Fruit fly (Drosophila melanogaster) whole organism, embryonic: ENCODE results near the gene CG14286.

Source experiments
- Antp ChIP-seq: fragments of 200-800 bp; sonication (Bioruptor generic); optimal IDR thresholded peaks from 3 replicates; lab custom pipeline; 2016; ENCODE audit warnings: missing biosample characterization, missing genetic modification characterization
- Asciz ChIP-seq: fragments of 200-800 bp; sonication (Bioruptor generic); optimal IDR thresholded peaks from 2 replicates; lab custom pipeline; 2017; ENCODE audit warnings: missing biosample characterization, mild to moderate bottlenecking, missing genetic modification characterization, missing genetic modification reagents
- Atf6 ChIP-seq: fragments of 200-800 bp; sonication (Bioruptor generic); IDR thresholded peaks from 2 replicates; pipeline ENCODE4 v1.3.6; 2022; ENCODE audit warnings: missing biosample characterization, missing genetic modification characterization
- C15 ChIP-seq: fragments of 200-800 bp; sonication (Bioruptor generic); IDR thresholded peaks from 3 replicates; pipeline ENCODE4 v1.3.6; 2022; ENCODE audit warnings: missing biosample characterization, missing genetic modification characterization
- CG11723 ChIP-seq: fragments of 200-800 bp; sonication (Bioruptor generic); optimal IDR thresholded peaks from 2 replicates; lab custom pipeline; 2017; ENCODE audit warnings: missing biosample characterization, mild to moderate bottlenecking, missing genetic modification characterization
- CG12219 ChIP-seq: fragments of 200-800 bp; sonication (Bioruptor generic); optimal IDR thresholded peaks from 3 replicates; lab custom pipeline; 2018; ENCODE audit warnings: missing biosample characterization, mild to moderate bottlenecking, missing genetic modification characterization
- CG12236 ChIP-seq: fragments of 200-800 bp; sonication (Bioruptor generic); optimal IDR thresholded peaks from 2 replicates; lab custom pipeline; 2016; ENCODE audit warnings: missing biosample characterization, missing genetic modification characterization
- CG13123 ChIP-seq: fragments of 200-800 bp; sonication (Bioruptor generic); optimal IDR thresholded peaks from 2 replicates; lab custom pipeline; 2016; ENCODE audit warnings: missing biosample characterization, missing genetic modification characterization
- CG14441 ChIP-seq: fragments of 200-800 bp; sonication (Bioruptor generic); IDR thresholded peaks from 2 replicates; pipeline ENCODE4 v1.3.6; 2022; ENCODE audit warnings: missing biosample characterization, missing genetic modification characterization
- CG15696 ChIP-seq: fragments of 200-800 bp; sonication (Bioruptor generic); optimal IDR thresholded peaks from 2 replicates; lab custom pipeline; 2019; ENCODE audit warnings: missing biosample characterization, mild to moderate bottlenecking, missing genetic modification characterization, moderate library complexity
- CG1603 ChIP-seq: fragments of 200-800 bp; sonication (Bioruptor generic); optimal IDR thresholded peaks from 2 replicates; lab custom pipeline; 2019; ENCODE audit warnings: missing biosample characterization, mild to moderate bottlenecking, missing genetic modification characterization, moderate library complexity
- CG17912 ChIP-seq: fragments of 200-800 bp; sonication (Bioruptor generic); optimal IDR thresholded peaks from 2 replicates; lab custom pipeline; 2018; ENCODE audit warnings: missing biosample characterization, mild to moderate bottlenecking, missing genetic modification characterization
- CG30403 ChIP-seq: fragments of 200-800 bp; sonication (Bioruptor generic); optimal IDR thresholded peaks from 3 replicates; lab custom pipeline; 2016; ENCODE audit warnings: missing biosample characterization, missing genetic modification characterization
- CG3838 ChIP-seq: fragments of 200-800 bp; sonication (Bioruptor generic); optimal IDR thresholded peaks from 3 replicates; lab custom pipeline; 2016; ENCODE audit warnings: missing biosample characterization, missing genetic modification characterization
- CG6854 ChIP-seq: fragments of 200-800 bp; sonication (Bioruptor generic); optimal IDR thresholded peaks from 3 replicates; lab custom pipeline; 2017; ENCODE audit warnings: missing biosample characterization, mild to moderate bottlenecking, missing genetic modification characterization
- CG7963 ChIP-seq: fragments of 200-800 bp; sonication (Bioruptor generic); IDR thresholded peaks from 3 replicates; pipeline ENCODE4 v1.3.6; 2022; ENCODE audit warnings: missing biosample characterization, missing genetic modification characterization; ENCODE audit not compliant: partially characterized antibody
- CG8388 ChIP-seq: fragments of 200-800 bp; sonication (Bioruptor generic); optimal IDR thresholded peaks from 2 replicates; lab custom pipeline; 2019; ENCODE audit warnings: missing biosample characterization, mild to moderate bottlenecking, missing genetic modification characterization, moderate library complexity
- CHES-1-like ChIP-seq: fragments of 200-800 bp; sonication (Bioruptor generic); optimal IDR thresholded peaks from 2 replicates; lab custom pipeline; 2016; ENCODE audit warnings: missing biosample characterization, missing genetic modification characterization
- CkIIα-i1 ChIP-seq: fragments of 200-800 bp; sonication (Bioruptor generic); IDR thresholded peaks from 2 replicates; pipeline ENCODE4 v1.3.6; 2022; ENCODE audit warnings: missing biosample characterization, missing genetic modification characterization
- CoRest ChIP-seq: fragments of 200-800 bp; sonication (Bioruptor generic); optimal IDR thresholded peaks from 3 replicates; lab custom pipeline; 2018; ENCODE audit warnings: missing biosample characterization, mild to moderate bottlenecking, missing genetic modification characterization, moderate library complexity
- Dad ChIP-seq: fragments of 200-800 bp; sonication (Bioruptor generic); optimal IDR thresholded peaks from 3 replicates; lab custom pipeline; 2016; ENCODE audit warnings: missing biosample characterization, missing genetic modification characterization
- ERR ChIP-seq: fragments of 200-800 bp; sonication (Bioruptor generic); optimal IDR thresholded peaks from 2 replicates; lab custom pipeline; 2016; ENCODE audit warnings: missing biosample characterization, missing genetic modification characterization
- Fer2 ChIP-seq: fragments of 200-800 bp; sonication (Bioruptor generic); optimal IDR thresholded peaks from 2 replicates; lab custom pipeline; 2018; ENCODE audit warnings: missing biosample characterization, mild to moderate bottlenecking, missing genetic modification characterization, moderate library complexity
- H2.0 ChIP-seq: fragments of 200-800 bp; sonication (Bioruptor generic); IDR thresholded peaks from 2 replicates; pipeline ENCODE4 v1.3.6; 2022; ENCODE audit warnings: missing biosample characterization, missing genetic modification characterization
- HLH3B ChIP-seq: fragments of 200-800 bp; sonication (Bioruptor generic); IDR thresholded peaks from 2 replicates; pipeline ENCODE4 v1.3.6; 2022; ENCODE audit warnings: missing biosample characterization, missing genetic modification characterization
- HLH4C ChIP-seq: fragments of 200-800 bp; sonication (Bioruptor generic); IDR thresholded peaks from 3 replicates; pipeline ENCODE4 v1.3.6; 2022; ENCODE audit warnings: missing biosample characterization, missing genetic modification characterization; ENCODE audit not compliant: partially characterized antibody
- Lpt ChIP-seq: fragments of >200 bp; optimal IDR thresholded peaks from 2 replicates; lab custom pipeline; 2018; ENCODE audit warnings: missing biosample characterization, missing genetic modification characterization
- Nf-YA ChIP-seq: fragments of 200-800 bp; sonication (Bioruptor generic); IDR thresholded peaks from 2 replicates; pipeline ENCODE4 v1.3.6; 2022; ENCODE audit warnings: missing biosample characterization, missing genetic modification characterization
- Opbp ChIP-seq: fragments of 200-800 bp; sonication (Bioruptor generic); IDR thresholded peaks from 3 replicates; pipeline ENCODE4 v1.3.6; 2022; ENCODE audit warnings: missing biosample characterization, missing genetic modification characterization; ENCODE audit not compliant: partially characterized antibody
- Sin3A ChIP-seq: fragments of >200 bp; optimal IDR thresholded peaks from 2 replicates; lab custom pipeline; 2018
- Sry-β ChIP-seq: fragments of 200-800 bp; sonication (Bioruptor generic); optimal IDR thresholded peaks from 2 replicates; lab custom pipeline; 2018; ENCODE audit warnings: missing biosample characterization, mild to moderate bottlenecking, missing genetic modification characterization, moderate library complexity
- Xrp1 ChIP-seq: fragments of 200-800 bp; sonication (Bioruptor generic); IDR thresholded peaks from 2 replicates; pipeline ENCODE4 v1.3.6; 2022; ENCODE audit warnings: missing biosample characterization, missing genetic modification characterization
- ac ChIP-seq: fragments of 200-800 bp; sonication (Bioruptor generic); optimal IDR thresholded peaks from 3 replicates; lab custom pipeline; 2017; ENCODE audit warnings: missing biosample characterization, mild to moderate bottlenecking, missing genetic modification characterization
- bowl ChIP-seq: fragments of 200-800 bp; sonication (Bioruptor generic); IDR thresholded peaks from 2 replicates; pipeline ENCODE4 v1.3.6; 2022; ENCODE audit warnings: missing biosample characterization, missing genetic modification characterization
- da ChIP-seq: fragments of 200-800 bp; sonication (Bioruptor generic); optimal IDR thresholded peaks from 2 replicates; lab custom pipeline; 2016; ENCODE audit warnings: missing biosample characterization, missing genetic modification characterization
- disco-r ChIP-seq: fragments of 200-800 bp; sonication (Bioruptor generic); optimal IDR thresholded peaks from 2 replicates; lab custom pipeline; 2016; ENCODE audit warnings: missing biosample characterization, missing genetic modification characterization
- dpn ChIP-seq, 2 experiments: fragments of 200-800 bp; sonication (Bioruptor generic); optimal IDR thresholded peaks; 3 replicates each; lab custom pipeline; 2016; ENCODE audit warnings: missing biosample characterization in 2 of 2, missing genetic modification characterization in 2 of 2
- gro ChIP-seq: fragments of 200-800 bp; sonication (Bioruptor generic); optimal IDR thresholded peaks from 2 replicates; lab custom pipeline; 2016; ENCODE audit warnings: missing biosample characterization, missing genetic modification characterization
- gsb-n ChIP-seq: fragments of 200-800 bp; sonication (Bioruptor generic); optimal IDR thresholded peaks from 3 replicates; lab custom pipeline; 2018; ENCODE audit warnings: missing biosample characterization, mild to moderate bottlenecking, missing genetic modification characterization
- hb ChIP-seq: fragments of 200-800 bp; sonication (Bioruptor generic); IDR thresholded peaks from 3 replicates; pipeline ENCODE4 v1.3.6; 2022; ENCODE audit warnings: missing biosample characterization, missing genetic modification characterization; ENCODE audit not compliant: partially characterized antibody
- ind ChIP-seq: fragments of 200-800 bp; sonication (Bioruptor generic); optimal IDR thresholded peaks from 3 replicates; lab custom pipeline; 2016; ENCODE audit warnings: missing biosample characterization, missing genetic modification characterization
- org-1 ChIP-seq: fragments of 200-800 bp; sonication (Bioruptor generic); optimal IDR thresholded peaks from 2 replicates; lab custom pipeline; 2017; ENCODE audit warnings: missing biosample characterization, missing genetic modification characterization
- pan ChIP-seq, 4 experiments: fragments of >200 bp in 3 of 4; fragments of 200-800 bp in 1 of 4; sonication (Bioruptor generic) in 1 of 4; optimal IDR thresholded peaks in 3 of 4; IDR thresholded peaks in 1 of 4; 2 replicates each; pipeline versions ENCODE4 v1.3.6 to Lab custom; 2017 to 2022; ENCODE audit warnings: missing biosample characterization in 2 of 4, missing genetic modification characterization in 2 of 4, mixed read lengths in 1 of 4
- phol ChIP-seq: fragments of 200-800 bp; sonication (Bioruptor generic); optimal IDR thresholded peaks from 3 replicates; lab custom pipeline; 2018; ENCODE audit warnings: missing biosample characterization, mild to moderate bottlenecking, missing genetic modification characterization, moderate library complexity
- psq ChIP-seq: fragments of 200-800 bp; sonication (Bioruptor generic); optimal IDR thresholded peaks from 2 replicates; lab custom pipeline; 2017; ENCODE audit warnings: missing biosample characterization, missing genetic modification characterization
- sima ChIP-seq: fragments of 200-800 bp; sonication (Bioruptor generic); optimal IDR thresholded peaks from 2 replicates; lab custom pipeline; 2016; ENCODE audit warnings: missing biosample characterization, missing genetic modification characterization
- slbo ChIP-seq: fragments of 200-800 bp; sonication (Bioruptor generic); IDR thresholded peaks from 2 replicates; pipeline ENCODE4 v1.3.6; 2022; ENCODE audit warnings: missing biosample characterization, missing genetic modification characterization
- stc ChIP-seq: fragments of 200-800 bp; sonication (Bioruptor generic); IDR thresholded peaks from 2 replicates; pipeline ENCODE4 v1.3.6; 2022; ENCODE audit warnings: missing biosample characterization, missing genetic modification characterization
- tgo ChIP-seq: fragments of 200-800 bp; sonication (Bioruptor generic); IDR thresholded peaks from 3 replicates; pipeline ENCODE4 v1.3.6; 2022; ENCODE audit warnings: missing biosample characterization, missing genetic modification characterization
- tx ChIP-seq: fragments of 200-800 bp; sonication (Bioruptor generic); optimal IDR thresholded peaks from 2 replicates; lab custom pipeline; 2016; ENCODE audit warnings: missing biosample characterization, missing genetic modification characterization

Gene CG14286

DNA sequence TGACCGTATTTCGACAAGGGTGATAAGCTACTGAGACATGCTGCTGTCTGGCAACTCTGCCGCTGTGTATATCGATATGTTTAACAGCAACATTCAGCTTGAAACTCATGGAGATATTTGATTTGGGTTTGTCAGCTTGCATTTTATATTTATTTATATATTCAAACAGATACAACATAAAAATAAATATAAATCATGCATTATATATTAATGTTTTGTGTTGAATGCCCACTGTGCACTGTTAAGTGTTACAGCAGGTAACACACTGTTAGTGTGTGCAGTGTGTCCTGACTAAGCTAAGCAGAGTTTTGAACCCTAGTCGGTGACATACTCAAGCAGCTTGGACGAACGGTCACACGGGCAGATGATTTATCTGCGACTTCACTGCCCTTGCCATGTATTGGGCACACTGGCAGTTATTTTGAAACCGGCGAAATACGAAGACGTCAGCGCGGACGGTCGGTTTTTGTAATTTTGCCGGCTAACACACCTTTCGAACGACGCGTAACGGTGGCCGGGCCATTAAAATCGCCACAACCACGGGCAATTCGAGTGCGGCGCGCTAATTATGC lies 40.2 kb upstream of the CG14286 start, which contains the start of the genes snRNP-U1-C and gukh (continued):
- TF ChIP-seq Sry-β (GFP tag; lab: Kevin White, UChicago) (peak; percentile 27), tx (GFP tag; lab: Kevin White, UChicago) (peak; percentile 2), stc (GFP tag; lab: Robert Waterston, UW) (peak; percentile 77; the same call in 1 of the 2 replicates), Sin3A (lab: Kevin White, UChicago) (peak; percentile 63), HLH4C (GFP tag; lab: Robert Waterston, UW) (peak; percentile 48; the same call in 1 of the 3 replicates), Fer2 (peak; percentile 65), Lpt (no peak), CkIIα-i1 (GFP tag; lab: Robert Waterston, UW) (no peak), gro (GFP tag; lab: Kevin White, UChicago) (peak; percentile 71), phol (peak; percentile 79), tgo (GFP tag; lab: Robert Waterston, UW) (peak; percentile 85; the same call in 2 of the 3 replicates), org-1 (GFP tag; lab: Kevin White, UChicago) (peak; percentile 42), dpn (GFP tag; optimal IDR thresholded peaks at IDR 0.05; lab: Kevin White, UChicago) (peak; percentile 40 to 84), CoRest (tag; lab: Kevin White, UChicago) (peak; percentile 82), psq (GFP tag; lab: Kevin White, UChicago) (peak; percentile 55), Xrp1 (GFP tag; lab: Robert Waterston, UW) (peak; percentile 91), CG15696 (tag; lab: Kevin White, UChicago) (peak; percentile 76), ERR (GFP tag; lab: Kevin White, UChicago) (no peak), CG13123 (GFP tag; lab: Kevin White, UChicago) (peak; percentile 67), Asciz (peak; percentile 29), sima (no peak), CG30403 (peak; percentile 73), gsb-n (tag; lab: Kevin White, UChicago) (peak; percentile 70), Dad (GFP tag; lab: Kevin White, UChicago) (no peak), CG11723 (GFP tag; lab: Kevin White, UChicago) (peak; percentile 65), HLH3B (GFP tag; lab: Robert Waterston, UW) (peak; percentile 83), CG7963 (GFP tag; lab: Robert Waterston, UW) (no peak), CG8388 (GFP tag; lab: Kevin White, UChicago) (peak; percentile 76), Atf6 (GFP tag; lab: Robert Waterston, UW) (peak; percentile 88), CG1603 (tag; lab: Kevin White, UChicago) (peak; percentile 90), bowl (GFP tag; lab: Robert Waterston, UW) (peak; percentile 49; the same call in 1 of the 2 replicates), CG6854 (GFP tag; lab: Kevin White, UChicago) (peak; percentile 18), C15 (peak; percentile 56; the same call in 1 of the 3 replicates), ind (GFP tag; lab: Kevin White, UChicago) (peak; percentile 79), CG14441 (GFP tag; lab: Robert Waterston, UW) (peak; percentile 79), CHES-1-like (peak; percentile 49), ac (no peak), CG12219 (GFP tag; lab: Kevin White, UChicago) (peak; percentile 61), CG12236 (GFP tag; lab: Kevin White, UChicago) (no peak), hb (GFP tag; lab: Robert Waterston, UW) (peak; percentile 33; the same call in 1 of the 3 replicates), da (GFP tag; lab: Kevin White, UChicago) (no peak), Opbp (GFP tag; lab: Robert Waterston, UW) (peak; percentile 57; the same call in 2 of the 3 replicates), Nf-YA (peak; percentile 21; the same call in 1 of the 2 replicates), pan (optimal IDR thresholded peaks at IDR 0.05; lab: Kevin White, UChicago) (no peak), pan (GFP tag; optimal IDR thresholded peaks at IDR 0.05 in 1 of 2, IDR thresholded peaks at IDR 0.05 in 1 of 2) (peak in 1 of 2 experiments; percentile 86), slbo (GFP tag; lab: Robert Waterston, UW) (peak; percentile 95), CG17912 (GFP tag; lab: Kevin White, UChicago) (peak; percentile 28), CG3838 (GFP tag; lab: Kevin White, UChicago) (peak; percentile 37), Antp (GFP tag; lab: Kevin White, UChicago) (peak; percentile 20), H2.0 (GFP tag; lab: Robert Waterston, UW) (peak; percentile 85), disco-r (GFP tag; lab: Kevin White, UChicago) (peak; percentile 53)
